Worm (Caenorhabditis elegans) whole organism, L4 larva: ENCODE data around the gene tat-3.

ENCODE experiments used
- F10B5.3 ChIP-seq: sonication (generic microtip); optimal IDR thresholded peaks from 2 replicates; lab custom pipeline; 2016; ENCODE audit warnings: mild to moderate bottlenecking, missing genetic modification characterization, missing compliant biosample characterization
- F26F4.8 ChIP-seq: fragments of 200-800 bp; sonication (Bioruptor generic); conservative IDR thresholded peaks from 2 replicates; pipeline ENCODE4 v1.3.6; 2022; ENCODE audit warnings: missing genetic modification characterization, missing compliant biosample characterization
- F37D6.2 ChIP-seq: sonication (generic microtip); optimal IDR thresholded peaks from 2 replicates; lab custom pipeline; 2016; ENCODE audit warnings: mild to moderate bottlenecking, missing genetic modification characterization, missing compliant biosample characterization
- F49E8.2 ChIP-seq: sonication (generic microtip); optimal IDR thresholded peaks from 2 replicates; lab custom pipeline; 2016; ENCODE audit warnings: missing compliant biosample characterization, mild to moderate bottlenecking, missing genetic modification characterization, borderline replicate concordance
- Y48G9A.11 ChIP-seq: fragments of 200-800 bp; sonication (Bioruptor generic); IDR thresholded peaks from 2 replicates; pipeline ENCODE4 v1.3.6; 2022; ENCODE audit warnings: missing genetic modification reagents, missing genetic modification characterization, missing compliant biosample characterization
- Y5F2A.4 ChIP-seq: fragments of 200-800 bp; sonication (Bioruptor generic); optimal IDR thresholded peaks from 2 replicates; lab custom pipeline; 2018; ENCODE audit warnings: mild to moderate bottlenecking, missing genetic modification characterization, missing compliant biosample characterization
- Y75B8A.6 ChIP-seq: fragments of 200-800 bp; sonication (Bioruptor generic); IDR thresholded peaks from 2 replicates; pipeline ENCODE4 v1.3.6; 2022; ENCODE audit warnings: missing genetic modification reagents, missing genetic modification characterization, missing compliant biosample characterization
- ama-1 ChIP-seq: fragments of 150-350 bp; optimal IDR thresholded peaks from 2 replicates; lab custom pipeline; 2014; ENCODE audit warnings: inconsistent platforms, mixed read lengths
- arid-1 ChIP-seq: fragments of 200-800 bp; sonication (Bioruptor generic); conservative IDR thresholded peaks from 2 replicates; pipeline ENCODE4 v1.3.6; 2022; ENCODE audit warnings: missing genetic modification reagents, missing genetic modification characterization, missing compliant biosample characterization
- ceh-82 ChIP-seq: sonication (generic microtip); optimal IDR thresholded peaks from 2 replicates; lab custom pipeline; 2017; ENCODE audit warnings: missing biosample characterization, missing genetic modification characterization
- ces-1 ChIP-seq: fragments of 150-350 bp; sonication (generic microtip); optimal IDR thresholded peaks from 4 replicates; lab custom pipeline; 2014; ENCODE audit warnings: missing biosample characterization, missing genetic modification reagents, missing genetic modification characterization
- cey-2 ChIP-seq: sonication (generic microtip); optimal IDR thresholded peaks from 3 replicates; lab custom pipeline; 2017; ENCODE audit warnings: missing genetic modification characterization, mild to moderate bottlenecking, missing compliant biosample characterization, antibody characterized with exemption, borderline replicate concordance; ENCODE audit not compliant: insufficient read depth
- daf-8 ChIP-seq: fragments of 200-800 bp; sonication (Bioruptor generic); IDR thresholded peaks from 2 replicates; pipeline ENCODE4 v1.3.6; 2022; ENCODE audit warnings: missing genetic modification characterization, missing compliant biosample characterization
- dmd-6 ChIP-seq: fragments of 200-800 bp; sonication (Bioruptor generic); IDR thresholded peaks from 2 replicates; pipeline ENCODE4 v1.3.6; 2022; ENCODE audit warnings: missing genetic modification reagents, missing genetic modification characterization, missing compliant biosample characterization
- dpl-1 ChIP-seq: fragments of 150-350 bp; optimal IDR thresholded peaks from 2 replicates; lab custom pipeline; 2014; ENCODE audit warnings: missing biosample characterization, missing genetic modification reagents, missing genetic modification characterization
- duxl-1 ChIP-seq: sonication (generic microtip); optimal IDR thresholded peaks from 2 replicates; lab custom pipeline; 2016; ENCODE audit warnings: mild to moderate bottlenecking, missing genetic modification characterization, moderate library complexity, missing compliant biosample characterization; ENCODE audit not compliant: poor library complexity
- dve-1 ChIP-seq: sonication (generic microtip); optimal IDR thresholded peaks from 2 replicates; lab custom pipeline; 2017; ENCODE audit warnings: antibody characterized with exemption, mild to moderate bottlenecking, missing genetic modification characterization, missing compliant biosample characterization; ENCODE audit not compliant: insufficient read depth
- egl-43 ChIP-seq: fragments of 200-800 bp; sonication (Bioruptor generic); IDR thresholded peaks from 2 replicates; pipeline ENCODE4 v1.3.6; 2022; ENCODE audit warnings: missing genetic modification reagents, missing genetic modification characterization, missing compliant biosample characterization
- fos-1 ChIP-seq: fragments of 150-350 bp; optimal IDR thresholded peaks from 2 replicates; lab custom pipeline; 2014; ENCODE audit warnings: missing biosample characterization, missing genetic modification characterization
- hmg-1.1 ChIP-seq: fragments of 200-800 bp; sonication (Bioruptor generic); IDR thresholded peaks from 2 replicates; pipeline ENCODE4 v1.3.6; 2022; ENCODE audit warnings: missing genetic modification reagents, missing genetic modification characterization, missing compliant biosample characterization
- jun-1 ChIP-seq: fragments of 150-350 bp; optimal IDR thresholded peaks from 2 replicates; lab custom pipeline; 2014; ENCODE audit warnings: missing biosample characterization, missing genetic modification reagents, missing genetic modification characterization
- lim-7 ChIP-seq: fragments of 200-800 bp; sonication (Bioruptor generic); IDR thresholded peaks from 2 replicates; pipeline ENCODE4 v1.3.6; 2022; ENCODE audit warnings: missing genetic modification characterization, missing compliant biosample characterization
- lin-38 ChIP-seq: fragments of 200-800 bp; sonication (Bioruptor generic); IDR thresholded peaks from 2 replicates; pipeline ENCODE4 v1.3.6; 2022; ENCODE audit warnings: missing genetic modification reagents, missing genetic modification characterization, missing compliant biosample characterization
- lsy-2 ChIP-seq, 2 experiments: fragments of 150-350 bp in 1 of 2; sonication (generic microtip) in 1 of 2; optimal IDR thresholded peaks; 2 replicates each; lab custom pipeline; 2014 to 2017; ENCODE audit warnings: missing biosample characterization in 2 of 2, missing genetic modification characterization in 2 of 2
- madf-9 ChIP-seq: fragments of 200-800 bp; sonication (Bioruptor generic); conservative IDR thresholded peaks from 2 replicates; pipeline ENCODE4 v1.3.6; 2022; ENCODE audit warnings: missing genetic modification reagents, missing genetic modification characterization, missing compliant biosample characterization
- mxl-2 ChIP-seq: fragments of 200-800 bp; sonication (Bioruptor generic); conservative IDR thresholded peaks from 2 replicates; pipeline ENCODE4 v1.3.6; 2022; ENCODE audit warnings: missing genetic modification reagents, missing genetic modification characterization, missing compliant biosample characterization
- mxl-3 ChIP-seq: fragments of 200-800 bp; sonication (Bioruptor generic); optimal IDR thresholded peaks from 2 replicates; lab custom pipeline; 2018; ENCODE audit warnings: mild to moderate bottlenecking, missing genetic modification characterization, missing compliant biosample characterization
- nhr-111 ChIP-seq: fragments of 200-800 bp; sonication (Bioruptor generic); optimal IDR thresholded peaks from 2 replicates; lab custom pipeline; 2018; ENCODE audit warnings: mild to moderate bottlenecking, missing genetic modification characterization, missing compliant biosample characterization
- nhr-237 ChIP-seq: sonication (generic microtip); optimal IDR thresholded peaks from 2 replicates; lab custom pipeline; 2017; ENCODE audit warnings: missing biosample characterization, missing genetic modification characterization
- nhr-25 ChIP-seq: sonication (generic microtip); optimal IDR thresholded peaks from 2 replicates; lab custom pipeline; 2017; ENCODE audit warnings: missing genetic modification characterization, mild to moderate bottlenecking, missing compliant biosample characterization, antibody characterized with exemption, moderate library complexity, borderline replicate concordance; ENCODE audit not compliant: insufficient read depth
- nhr-42 ChIP-seq: fragments of 200-800 bp; sonication (Bioruptor generic); IDR thresholded peaks from 2 replicates; pipeline ENCODE4 v1.3.6; 2022; ENCODE audit warnings: missing genetic modification characterization, missing compliant biosample characterization
- nhr-48 ChIP-seq: sonication (generic microtip); optimal IDR thresholded peaks from 2 replicates; lab custom pipeline; 2016; ENCODE audit warnings: mild to moderate bottlenecking, missing genetic modification characterization, missing compliant biosample characterization
- nhr-6 ChIP-seq: fragments of 150-350 bp; optimal IDR thresholded peaks from 2 replicates; lab custom pipeline; 2014; ENCODE audit warnings: missing biosample characterization, missing genetic modification characterization
- nhr-77 ChIP-seq: fragments of 150-350 bp; optimal IDR thresholded peaks from 2 replicates; lab custom pipeline; 2014; ENCODE audit warnings: missing biosample characterization, missing genetic modification characterization
- pha-4 ChIP-seq, 2 experiments: fragments of 150-350 bp in 1 of 2; fragments of 200-800 bp in 1 of 2; sonication (Bioruptor generic) in 1 of 2; IDR thresholded peaks in 1 of 2; optimal IDR thresholded peaks in 1 of 2; 2 replicates each; pipeline versions ENCODE4 v1.3.6 to Lab custom; 2014 to 2022; ENCODE audit warnings: missing genetic modification characterization in 2 of 2, missing genetic modification reagents in 2 of 2, missing biosample characterization in 1 of 2, missing compliant biosample characterization in 1 of 2
- pqm-1 ChIP-seq: sonication (generic microtip); optimal IDR thresholded peaks from 2 replicates; lab custom pipeline; 2017; ENCODE audit warnings: missing biosample characterization, missing genetic modification characterization
- saeg-2 ChIP-seq: fragments of 200-800 bp; sonication (Bioruptor generic); IDR thresholded peaks from 2 replicates; pipeline ENCODE4 v1.3.6; 2022; ENCODE audit warnings: missing genetic modification reagents, missing genetic modification characterization, missing compliant biosample characterization
- sdz-12 ChIP-seq: fragments of 200-800 bp; sonication (Bioruptor generic); optimal IDR thresholded peaks from 2 replicates; lab custom pipeline; 2018; ENCODE audit warnings: mild to moderate bottlenecking, missing genetic modification characterization, missing compliant biosample characterization
- tra-1 ChIP-seq: fragments of 200-800 bp; sonication (Bioruptor generic); IDR thresholded peaks from 2 replicates; pipeline ENCODE4 v1.3.6; 2022; ENCODE audit warnings: missing genetic modification reagents, missing genetic modification characterization, missing compliant biosample characterization
- unc-62 ChIP-seq, 3 experiments: fragments of 150-350 bp in 1 of 3; sonication (generic microtip); optimal IDR thresholded peaks in 2 of 3; peaks in 1 of 3; 1 replicate in 1 of 3; 2 replicates in 2 of 3; lab custom pipeline; 2014 to 2017; ENCODE audit warnings: missing biosample characterization in 3 of 3, missing genetic modification characterization in 3 of 3, missing genetic modification reagents in 3 of 3, missing genotype in 1 of 3
- vab-7 ChIP-seq: fragments of 200-800 bp; sonication (Bioruptor generic); IDR thresholded peaks from 2 replicates; pipeline ENCODE4 v1.3.6; 2022; ENCODE audit warnings: missing genetic modification reagents, missing genetic modification characterization, missing compliant biosample characterization
- zag-1 ChIP-seq: fragments of 150-350 bp; optimal IDR thresholded peaks from 2 replicates; lab custom pipeline; 2014; ENCODE audit warnings: missing biosample characterization, missing genetic modification characterization
- zfp-2 ChIP-seq: sonication (generic microtip); optimal IDR thresholded peaks from 2 replicates; lab custom pipeline; 2016; ENCODE audit warnings: mild to moderate bottlenecking, missing genetic modification characterization, missing compliant biosample characterization
- zfp-3 ChIP-seq: fragments of 200-800 bp; sonication (Bioruptor generic); conservative IDR thresholded peaks from 2 replicates; pipeline ENCODE4 v1.3.6; 2022; ENCODE audit warnings: missing genetic modification reagents, missing genetic modification characterization, missing compliant biosample characterization
- zip-11 ChIP-seq: fragments of 200-800 bp; sonication (Bioruptor generic); IDR thresholded peaks from 2 replicates; pipeline ENCODE4 v1.3.6; 2022; ENCODE audit warnings: missing genetic modification characterization, missing compliant biosample characterization
- ztf-11 ChIP-seq: fragments of 150-350 bp; optimal IDR thresholded peaks from 2 replicates; lab custom pipeline; 2014; ENCODE audit warnings: missing biosample characterization, missing genetic modification characterization
- ztf-7 ChIP-seq: fragments of 150-350 bp; optimal IDR thresholded peaks from 2 replicates; lab custom pipeline; 2014; ENCODE audit warnings: missing biosample characterization, missing genetic modification characterization

Gene tat-3

ce11 chrIII:10740518-10740917 is 10.0 kb upstream of the tat-3 start, which contains the start of gene K01G5.8:
K01G5.8 (minus strand) TSS chrIII:10740772.
- TF ChIP-seq lin-38 (GFP tag; lab: Robert Waterston, UW): peak; percentile 63
- no peak for TF ChIP-seq F10B5.3 (tag; lab: Kevin White, UChicago)
- TF ChIP-seq pha-4 (GFP tag; IDR thresholded peaks at IDR 0.05; lab: Robert Waterston, UW): 0 out of 2 replicates have a peak, but pooled peaks have one; percentile 12
- no peak for TF ChIP-seq pha-4 (tag; optimal IDR thresholded peaks at IDR 0.05; lab: Kevin White, UChicago)
- TF ChIP-seq dmd-6 (GFP tag; lab: Robert Waterston, UW): no peak
- peak; percentile 41 for TF ChIP-seq ama-1 (lab: Kevin White, UChicago)
- no peak for TF ChIP-seq zag-1
- TF ChIP-seq daf-8: no peak
- TF ChIP-seq F49E8.2 (tag; lab: Kevin White, UChicago): peak; percentile 8
- TF ChIP-seq Y75B8A.6: 0 out of 2 replicates have a peak, but pooled peaks have one; percentile 39
- 0 out of 2 replicates have a peak, but pooled peaks have one; percentile 5 for TF ChIP-seq lim-7 (GFP tag; lab: Robert Waterston, UW)
- 0 out of 2 replicates have a peak, but pooled peaks have one; percentile 48 for TF ChIP-seq nhr-42 (GFP tag; lab: Robert Waterston, UW)
- no peak for TF ChIP-seq Y5F2A.4 (GFP tag; lab: Kevin White, UChicago)

DNA sequence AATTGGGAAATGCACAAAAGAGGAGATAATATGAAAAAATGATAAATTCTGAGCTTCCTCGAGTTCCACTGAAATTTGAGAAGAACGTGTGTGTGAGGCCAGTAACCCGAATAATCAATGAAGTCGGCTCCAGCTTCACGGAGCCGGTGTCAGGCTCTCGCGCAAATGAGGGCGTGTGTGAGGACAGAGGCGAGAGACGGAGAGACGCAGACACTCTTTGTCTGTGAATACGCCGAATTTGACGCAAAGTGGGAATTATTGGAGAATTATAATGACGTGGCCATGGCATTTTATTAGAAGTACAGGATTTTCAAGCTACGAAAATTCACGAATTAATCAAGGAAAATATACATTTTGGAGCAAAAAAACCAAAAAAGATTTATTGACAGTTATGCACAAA is 9.4 kb upstream of the tat-3 start:
- TF ChIP-seq unc-62 (GFP tag; optimal IDR thresholded peaks at IDR 0.05 in 1 of 2; lab: Kevin White, UChicago): peak in 1 of 2 experiments; percentile 88
- TF ChIP-seq unc-62 (tag; optimal IDR thresholded peaks at IDR 0.05; lab: Kevin White, UChicago): no peak
- peak; percentile 7 for TF ChIP-seq nhr-48 (tag; lab: Kevin White, UChicago)
- no peak for TF ChIP-seq sdz-12 (GFP tag; lab: Kevin White, UChicago)
- TF ChIP-seq tra-1 (GFP tag; lab: Robert Waterston, UW): no peak
- peak; percentile 13 for TF ChIP-seq pqm-1 (tag; lab: Kevin White, UChicago)
- no peak for TF ChIP-seq zag-1
- TF ChIP-seq zip-11 (GFP tag; lab: Robert Waterston, UW): no peak
- TF ChIP-seq F26F4.8: no peak
- TF ChIP-seq lsy-2 (tag; optimal IDR thresholded peaks at IDR 0.05; lab: Kevin White, UChicago): peak in 1 of 2 experiments; percentile 72
- TF ChIP-seq jun-1 (tag; lab: Kevin White, UChicago): no peak
- no peak for TF ChIP-seq Y48G9A.11 (GFP tag; lab: Robert Waterston, UW)
- 0 out of 2 replicates have a peak, but pooled peaks have one; percentile 49 for TF ChIP-seq zfp-3 (GFP tag; lab: Robert Waterston, UW)
- TF ChIP-seq nhr-237 (tag; lab: Kevin White, UChicago): no peak
- no peak for TF ChIP-seq madf-9 (GFP tag; lab: Robert Waterston, UW)
- peak; percentile 12 for TF ChIP-seq mxl-3 (GFP tag; lab: Kevin White, UChicago)
- TF ChIP-seq lim-7 (GFP tag; lab: Robert Waterston, UW): no peak
- no peak for TF ChIP-seq zfp-2 (tag; lab: Kevin White, UChicago)
- TF ChIP-seq saeg-2 (GFP tag; lab: Robert Waterston, UW): no peak
- TF ChIP-seq nhr-6 (tag; lab: Kevin White, UChicago): peak; percentile 39
- no peak for TF ChIP-seq ztf-11
- no peak for TF ChIP-seq duxl-1 (tag; lab: Kevin White, UChicago)
- no peak for TF ChIP-seq ceh-82 (tag; lab: Kevin White, UChicago)
- peak; percentile 60 for TF ChIP-seq dpl-1 (GFP tag; lab: Kevin White, UChicago)
- peak; percentile 60 for TF ChIP-seq dve-1
- no peak for TF ChIP-seq F37D6.2 (tag; lab: Kevin White, UChicago)
- no peak for TF ChIP-seq nhr-25 (tag; lab: Kevin White, UChicago)
- peak; percentile 62 for TF ChIP-seq ama-1 (lab: Kevin White, UChicago)
- TF ChIP-seq ces-1 (GFP tag; lab: Kevin White, UChicago): no peak
- no peak for TF ChIP-seq vab-7 (GFP tag; lab: Robert Waterston, UW)
- 0 out of 2 replicates have a peak, but pooled peaks have one; percentile 22 for TF ChIP-seq arid-1
- TF ChIP-seq fos-1 (tag; lab: Kevin White, UChicago): no peak
- TF ChIP-seq egl-43 (GFP tag; lab: Robert Waterston, UW): no peak
- no peak for TF ChIP-seq mxl-2
- TF ChIP-seq ztf-7 (tag; lab: Kevin White, UChicago): no peak
- no peak for TF ChIP-seq nhr-111 (GFP tag; lab: Kevin White, UChicago)
- no peak for TF ChIP-seq cey-2 (tag; lab: Kevin White, UChicago)
- 0 out of 2 replicates have a peak, but pooled peaks have one; percentile 41 for TF ChIP-seq hmg-1.1 (GFP tag; lab: Robert Waterston, UW)
- no peak for TF ChIP-seq nhr-77 (tag; lab: Kevin White, UChicago)
